Worm (Caenorhabditis elegans) whole organism, young adult: ENCODE results near the gene W08E12.6.

ENCODE experiments used
- bed-2 ChIP-seq: fragments of 200-800 bp; sonication (Bioruptor generic); IDR thresholded peaks from 2 replicates; pipeline ENCODE4 v1.3.6; 2022; ENCODE audit warnings: missing genetic modification reagents, missing genetic modification characterization, missing compliant biosample characterization
- mcd-1 ChIP-seq: fragments of 200-800 bp; sonication (Bioruptor generic); IDR thresholded peaks from 2 replicates; pipeline ENCODE4 v1.3.6; 2022; ENCODE audit warnings: missing genetic modification reagents, missing genetic modification characterization, missing compliant biosample characterization

- TF ChIP-seq bed-2, result no peak
- no peak for TF ChIP-seq mcd-1 (GFP tag; lab: Robert Waterston, UW)
Observed at ce11 chrIV:3261761-3262160, 36.6 kb upstream of the W08E12.6 start.
